Fruit fly (Drosophila melanogaster): ENCODE data around the gene ush.

The ush gene

dm6 chr2L:485127-485824 is 9.3 kb downstream of the ush start (continued):
- TF ChIP-seq gsb-n (tag; optimal IDR thresholded peaks at IDR 0.05) (no peak), dan (GFP tag; IDR thresholded peaks at IDR 0.05) (no peak), CG6175 (GFP tag; IDR thresholded peaks at IDR 0.05) (no peak), chinmo (GFP tag; IDR thresholded peaks at IDR 0.05; ENCODE audit: partially characterized antibody) (0 out of 4 replicates have a peak, but pooled peaks have one; percentile 45), sqz (GFP tag; optimal IDR thresholded peaks at IDR 0.05) (no peak), CG17359 (tag; optimal IDR thresholded peaks at IDR 0.05) (no peak), CG10979 (tag; optimal IDR thresholded peaks at IDR 0.05) (no peak), CG34422 (GFP tag; IDR thresholded peaks at IDR 0.05) (no peak)

dm6 chr2L:485825-486240 is 9.8 kb downstream of the ush start:
- TF ChIP-seq pita (GFP tag; optimal IDR thresholded peaks at IDR 0.05), result no peak
- peak; percentile 86 for TF ChIP-seq CG3065 (GFP tag; optimal IDR thresholded peaks at IDR 0.05)
- TF ChIP-seq rib (GFP tag; IDR thresholded peaks at IDR 0.05), result peak; percentile 90
- TF ChIP-seq hkb (optimal IDR thresholded peaks at IDR 0.05), result no peak
- TF ChIP-seq hkb (GFP tag; IDR thresholded peaks at IDR 0.05), result peak; percentile 94
- 0 out of 2 replicates have a peak, but pooled peaks have one; percentile 28 for TF ChIP-seq CG31224 (GFP tag; IDR thresholded peaks at IDR 0.05)
- no peak for TF ChIP-seq ab (GFP tag; optimal IDR thresholded peaks at IDR 0.05)
- TF ChIP-seq CG5245 (GFP tag; optimal IDR thresholded peaks at IDR 0.05), result peak; percentile 80
- peak; percentile 83 for TF ChIP-seq CG2120 (GFP tag; optimal IDR thresholded peaks at IDR 0.05)
- TF ChIP-seq kay (GFP tag; optimal IDR thresholded peaks at IDR 0.05), result peak; percentile 85
- no peak for TF ChIP-seq unc-4 (GFP tag; IDR thresholded peaks at IDR 0.05; ENCODE audit: partially characterized antibody)
- peak; percentile 65 for TF ChIP-seq GATAe (GFP tag; conservative IDR thresholded peaks at IDR 0.05)
- TF ChIP-seq Sry-δ (GFP tag; optimal IDR thresholded peaks at IDR 0.05), result peak; percentile 62
- TF ChIP-seq Dek (tag; optimal IDR thresholded peaks at IDR 0.05), result peak; percentile 76
- no peak for TF ChIP-seq Dll (GFP tag; IDR thresholded peaks at IDR 0.05; ENCODE audit: partially characterized antibody)
- peak; percentile 47 for TF ChIP-seq cg (GFP tag; optimal IDR thresholded peaks at IDR 0.05)
- peak; percentile 96 for TF ChIP-seq Vsx1 (GFP tag; optimal IDR thresholded peaks at IDR 0.05)
- TF ChIP-seq kni (GFP tag; optimal IDR thresholded peaks at IDR 0.05), result peak; percentile 99
- peak; percentile 30; the same call in 1 of the 3 replicates for TF ChIP-seq croc (GFP tag; conservative IDR thresholded peaks at IDR 0.05)
- peak; percentile 95 for TF ChIP-seq CG1233 (GFP tag; optimal IDR thresholded peaks at IDR 0.05)
- peak; percentile 83 for TF ChIP-seq B-H2 (GFP tag; optimal IDR thresholded peaks at IDR 0.05)
- TF ChIP-seq jumu (GFP tag; optimal IDR thresholded peaks at IDR 0.05), result peak; percentile 76
- peak; percentile 91 for TF ChIP-seq eyg (GFP tag; optimal IDR thresholded peaks at IDR 0.05)
- TF ChIP-seq tap (tag; optimal IDR thresholded peaks at IDR 0.05), result peak; percentile 76
- TF ChIP-seq Fer2 (tag; optimal IDR thresholded peaks at IDR 0.05), result peak; percentile 77
- peak; percentile 46 for TF ChIP-seq sima (GFP tag; optimal IDR thresholded peaks at IDR 0.05)
- TF ChIP-seq odd (GFP tag; optimal IDR thresholded peaks at IDR 0.05), result peak; percentile 95
- peak; percentile 95 for TF ChIP-seq HmgZ (tag; optimal IDR thresholded peaks at IDR 0.05)
- peak; percentile 84 for TF ChIP-seq CG8359 (GFP tag; optimal IDR thresholded peaks at IDR 0.05; ENCODE audit: borderline replicate concordance)
- peak; percentile 87 for TF ChIP-seq CG6683 (GFP tag; optimal IDR thresholded peaks at IDR 0.05)
- peak; percentile 69 for TF ChIP-seq Spps (tag; optimal IDR thresholded peaks at IDR 0.05)
- peak; percentile 85 for TF ChIP-seq CG13624 (GFP tag; optimal IDR thresholded peaks at IDR 0.05)
- TF ChIP-seq Doc3 (GFP tag; IDR thresholded peaks at IDR 0.05; ENCODE audit: partially characterized antibody), result no peak
- peak; percentile 95 for TF ChIP-seq Mes4 (GFP tag; optimal IDR thresholded peaks at IDR 0.05)
- no peak for TF ChIP-seq Scr (GFP tag; IDR thresholded peaks at IDR 0.05; ENCODE audit: partially characterized antibody)
- TF ChIP-seq Opbp (GFP tag; IDR thresholded peaks at IDR 0.05; ENCODE audit: partially characterized antibody), result no peak
- TF ChIP-seq dpn (GFP tag; optimal IDR thresholded peaks at IDR 0.05), result peak; percentile 85
- peak; percentile 79 for TF ChIP-seq emc (GFP tag; optimal IDR thresholded peaks at IDR 0.05)
- peak; percentile 38 for TF ChIP-seq CG8388 (GFP tag; optimal IDR thresholded peaks at IDR 0.05)
- TF ChIP-seq dan (GFP tag; IDR thresholded peaks at IDR 0.05), result no peak
- peak; percentile 60 for TF ChIP-seq az2 (GFP tag; optimal IDR thresholded peaks at IDR 0.05)

All from whole organism, embryonic.